Worm (Caenorhabditis elegans) whole organism, early embryonic: ENCODE data around the gene ZK177.12.
A peak's percentile ranks its signal among the peaks of the same experiment; 100 is the strongest.

Source experiments
- B0310.2 ChIP-seq: sonication (generic microtip); optimal IDR thresholded peaks from 2 replicates; lab custom pipeline; 2016; ENCODE audit warnings: mild to moderate bottlenecking, missing genetic modification characterization, missing compliant biosample characterization
- F13C5.2 ChIP-seq: sonication (generic microtip); optimal IDR thresholded peaks from 2 replicates; lab custom pipeline; 2017; ENCODE audit warnings: mild to moderate bottlenecking, missing genetic modification characterization, inconsistent platforms, missing compliant biosample characterization
- aly-1 ChIP-seq: sonication (generic microtip); optimal IDR thresholded peaks from 2 replicates; lab custom pipeline; 2016; ENCODE audit warnings: missing genetic modification characterization, missing compliant biosample characterization
- ama-1 ChIP-seq: fragments of 150-350 bp; optimal IDR thresholded peaks from 2 replicates; lab custom pipeline; 2014
- ceh-13 ChIP-seq: fragments of 200-800 bp; sonication (Bioruptor generic); optimal IDR thresholded peaks from 2 replicates; lab custom pipeline; 2018; ENCODE audit warnings: mild to moderate bottlenecking, missing genetic modification characterization, missing compliant biosample characterization
- ceh-36 ChIP-seq: sonication (generic microtip); optimal IDR thresholded peaks from 2 replicates; lab custom pipeline; 2016; ENCODE audit warnings: missing genetic modification characterization, inconsistent platforms, missing compliant biosample characterization
- ets-7 ChIP-seq: sonication (generic microtip); optimal IDR thresholded peaks from 2 replicates; lab custom pipeline; 2016; ENCODE audit warnings: missing genotype, missing genetic modification characterization, missing compliant biosample characterization
- flt-1 ChIP-seq: fragments of 200-800 bp; sonication (Bioruptor generic); IDR thresholded peaks from 2 replicates; pipeline ENCODE4 v1.3.6; 2022; ENCODE audit warnings: missing genetic modification characterization, missing compliant biosample characterization
- hmbx-1 ChIP-seq: sonication (generic microtip); optimal IDR thresholded peaks from 2 replicates; lab custom pipeline; 2016; ENCODE audit warnings: mild to moderate bottlenecking, missing genetic modification characterization, missing compliant biosample characterization
- hmg-4 ChIP-seq: fragments of 200-800 bp; sonication (Bioruptor generic); optimal IDR thresholded peaks from 2 replicates; lab custom pipeline; 2018; ENCODE audit warnings: mild to moderate bottlenecking, missing genetic modification characterization, missing compliant biosample characterization
- hnd-1 ChIP-seq: sonication (generic microtip); optimal IDR thresholded peaks from 2 replicates; lab custom pipeline; 2016; ENCODE audit warnings: missing genetic modification characterization, missing compliant biosample characterization
- pes-1 ChIP-seq: fragments of 200-800 bp; sonication (Bioruptor generic); IDR thresholded peaks from 2 replicates; pipeline ENCODE4 v1.3.6; 2022; ENCODE audit warnings: missing genetic modification reagents, missing genetic modification characterization, missing compliant biosample characterization
- scrt-1 ChIP-seq: fragments of 200-800 bp; sonication (Bioruptor generic); IDR thresholded peaks from 2 replicates; pipeline ENCODE4 v1.3.6; 2022; ENCODE audit warnings: missing genetic modification characterization, missing compliant biosample characterization
- sea-1 ChIP-seq: fragments of 200-800 bp; sonication (Bioruptor generic); conservative IDR thresholded peaks from 2 replicates; pipeline ENCODE4 v1.3.6; 2022; ENCODE audit warnings: missing genetic modification characterization, missing compliant biosample characterization
- tbx-11 ChIP-seq: fragments of 200-800 bp; sonication (Bioruptor generic); IDR thresholded peaks from 2 replicates; pipeline ENCODE4 v1.3.6; 2022; ENCODE audit warnings: missing genetic modification characterization, missing compliant biosample characterization
- tbx-37 ChIP-seq: fragments of 200-800 bp; sonication (Bioruptor generic); conservative IDR thresholded peaks from 2 replicates; pipeline ENCODE4 v1.3.6; 2022; ENCODE audit warnings: missing genetic modification reagents, missing genetic modification characterization, missing compliant biosample characterization
- tra-4 ChIP-seq: sonication (generic microtip); optimal IDR thresholded peaks from 2 replicates; lab custom pipeline; 2017; ENCODE audit warnings: missing genetic modification characterization, missing compliant biosample characterization

ZK177.12 gene

DNA sequence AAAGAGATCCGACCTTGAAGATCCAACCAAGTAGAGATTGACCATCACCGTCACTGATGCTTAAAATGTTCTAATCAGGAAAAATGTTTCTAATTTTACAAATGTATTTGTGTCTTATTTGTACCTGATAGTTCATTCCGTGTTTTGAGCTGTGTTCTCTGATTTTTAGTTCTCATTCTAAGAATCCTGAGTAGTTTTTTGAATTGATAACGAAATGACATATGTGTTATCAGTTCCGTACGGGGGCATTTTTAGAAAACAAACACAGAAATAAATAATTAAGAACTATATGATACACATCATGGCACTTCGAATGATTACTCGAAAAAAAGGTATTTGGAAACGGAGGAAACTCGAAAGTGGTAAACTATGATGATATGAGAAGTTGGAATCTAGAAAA lies 34.0 kb downstream of the ZK177.12 start:
- TF ChIP-seq aly-1 (tag; lab: Kevin White, UChicago) = no peak
- TF ChIP-seq hmg-4 (GFP tag; lab: Kevin White, UChicago) = no peak
- no peak for TF ChIP-seq tra-4 (tag; lab: Kevin White, UChicago)
- TF ChIP-seq sea-1 = no peak
- no peak for TF ChIP-seq ama-1 (lab: Kevin White, UChicago)
- no peak for TF ChIP-seq hnd-1 (tag; lab: Kevin White, UChicago)
- no peak for TF ChIP-seq tbx-11 (GFP tag; lab: Robert Waterston, UW)
- no peak for TF ChIP-seq flt-1 (GFP tag; lab: Robert Waterston, UW)
- TF ChIP-seq scrt-1 (GFP tag; lab: Robert Waterston, UW) = no peak
- TF ChIP-seq hmbx-1 = no peak
- no peak for TF ChIP-seq tbx-37 (GFP tag; lab: Robert Waterston, UW)
- TF ChIP-seq ceh-36 (tag; lab: Kevin White, UChicago) = no peak
- no peak for TF ChIP-seq B0310.2 (tag; lab: Kevin White, UChicago)
- TF ChIP-seq F13C5.2 (tag; lab: Kevin White, UChicago) = no peak
- TF ChIP-seq ceh-13 (GFP tag; lab: Kevin White, UChicago) = no peak
- no peak for TF ChIP-seq ets-7 (tag; lab: Kevin White, UChicago)
- TF ChIP-seq pes-1 (GFP tag; lab: Robert Waterston, UW) = no peak

DNA sequence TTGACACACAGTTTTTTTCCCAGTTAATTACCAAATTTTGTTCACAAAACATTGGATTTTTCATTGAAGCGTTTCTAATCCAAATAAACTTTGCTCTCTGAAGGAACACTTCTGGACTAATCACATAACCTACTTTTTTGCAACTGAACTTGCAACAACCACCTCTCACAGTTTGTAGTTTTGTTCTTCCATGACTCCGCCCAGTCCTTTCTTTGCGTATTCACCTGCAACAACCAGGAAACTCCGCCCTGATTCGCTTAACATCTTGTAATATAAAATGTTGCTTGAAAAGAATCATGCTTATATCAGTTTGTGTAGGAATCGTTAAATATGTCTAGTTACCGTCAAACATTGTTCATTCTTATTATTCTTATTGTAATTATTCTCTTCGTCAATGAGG lies 34.9 kb downstream of the ZK177.12 start, which contains the start of gene ins-11:
Gene ins-11, plus strand, starts transcription at position 301 of the 400 bp plus-strand sequence.
- no peak for TF ChIP-seq hmg-4 (GFP tag; lab: Kevin White, UChicago)
- no peak for TF ChIP-seq ceh-13 (GFP tag; lab: Kevin White, UChicago)
- no peak for TF ChIP-seq tra-4 (tag; lab: Kevin White, UChicago)
- no peak for TF ChIP-seq hmbx-1

DNA sequence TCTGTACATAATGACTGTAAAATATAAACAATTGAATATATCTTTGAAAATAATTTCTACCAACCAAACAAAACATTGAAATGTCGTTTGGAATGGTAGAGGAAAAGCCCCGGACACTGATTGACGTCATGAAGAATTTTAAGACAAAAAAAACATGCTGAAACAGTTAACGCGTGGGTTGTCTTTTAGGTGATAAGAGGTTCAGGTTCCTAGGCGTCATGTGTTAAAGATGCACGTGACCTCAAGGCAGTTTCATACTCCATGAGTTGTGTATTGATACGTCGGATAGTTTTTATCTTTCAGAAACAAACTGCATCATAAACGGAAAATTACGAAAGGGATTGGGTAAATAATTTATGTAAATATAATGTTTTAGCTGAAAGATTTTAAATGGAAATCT lies 35.6 kb downstream of the ZK177.12 start:
- TF ChIP-seq tbx-11 (GFP tag; lab: Robert Waterston, UW) (no peak), hmg-4 (GFP tag; lab: Kevin White, UChicago) (no peak), sea-1 (no peak), tra-4 (tag; lab: Kevin White, UChicago) (no peak), pes-1 (GFP tag; lab: Robert Waterston, UW) (no peak), ceh-36 (tag; lab: Kevin White, UChicago) (no peak), ceh-13 (GFP tag; lab: Kevin White, UChicago) (no peak), B0310.2 (tag; lab: Kevin White, UChicago) (no peak), F13C5.2 (tag; lab: Kevin White, UChicago) (no peak), hnd-1 (tag; lab: Kevin White, UChicago) (no peak), scrt-1 (GFP tag; lab: Robert Waterston, UW) (no peak), ama-1 (lab: Kevin White, UChicago) (no peak), hmbx-1 (no peak), flt-1 (GFP tag; lab: Robert Waterston, UW) (no peak), tbx-37 (GFP tag; lab: Robert Waterston, UW) (no peak)

DNA sequence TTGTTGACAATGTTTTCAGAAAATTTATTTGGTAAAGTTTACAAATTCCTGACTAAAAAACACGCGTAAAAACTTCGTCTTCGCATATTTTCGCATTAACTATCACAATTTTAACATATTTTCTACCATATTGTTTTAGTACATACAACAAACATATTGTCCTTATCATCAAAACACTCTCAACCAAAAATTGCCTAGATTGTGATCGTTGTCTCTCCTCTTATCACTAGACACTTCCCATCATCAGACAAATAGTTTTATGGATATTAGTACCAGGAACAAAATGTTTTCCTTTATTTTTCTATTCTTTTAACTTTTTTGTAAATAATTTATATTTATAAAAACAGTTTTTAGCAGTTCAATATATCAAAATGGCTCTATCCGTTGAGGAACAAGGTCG lies 39.9 kb downstream of the ZK177.12 start, which contains the start of gene C17C3.3:
Gene C17C3.3, plus strand, starts transcription at position 346 of the 400 bp plus-strand sequence.
- TF ChIP-seq ceh-36 (tag; lab: Kevin White, UChicago) (no peak), flt-1 (GFP tag; lab: Robert Waterston, UW) (no peak), ceh-13 (GFP tag; lab: Kevin White, UChicago) (no peak), tbx-11 (GFP tag; lab: Robert Waterston, UW) (no peak), aly-1 (tag; lab: Kevin White, UChicago) (no peak), tra-4 (tag; lab: Kevin White, UChicago) (no peak), sea-1 (no peak), hmg-4 (GFP tag; lab: Kevin White, UChicago) (no peak), B0310.2 (tag; lab: Kevin White, UChicago) (no peak), F13C5.2 (tag; lab: Kevin White, UChicago) (no peak), hmbx-1 (no peak), tbx-37 (GFP tag; lab: Robert Waterston, UW) (no peak), ama-1 (lab: Kevin White, UChicago) (no peak), scrt-1 (GFP tag; lab: Robert Waterston, UW) (no peak), hnd-1 (tag; lab: Kevin White, UChicago) (no peak), ets-7 (tag; lab: Kevin White, UChicago) (no peak)

DNA sequence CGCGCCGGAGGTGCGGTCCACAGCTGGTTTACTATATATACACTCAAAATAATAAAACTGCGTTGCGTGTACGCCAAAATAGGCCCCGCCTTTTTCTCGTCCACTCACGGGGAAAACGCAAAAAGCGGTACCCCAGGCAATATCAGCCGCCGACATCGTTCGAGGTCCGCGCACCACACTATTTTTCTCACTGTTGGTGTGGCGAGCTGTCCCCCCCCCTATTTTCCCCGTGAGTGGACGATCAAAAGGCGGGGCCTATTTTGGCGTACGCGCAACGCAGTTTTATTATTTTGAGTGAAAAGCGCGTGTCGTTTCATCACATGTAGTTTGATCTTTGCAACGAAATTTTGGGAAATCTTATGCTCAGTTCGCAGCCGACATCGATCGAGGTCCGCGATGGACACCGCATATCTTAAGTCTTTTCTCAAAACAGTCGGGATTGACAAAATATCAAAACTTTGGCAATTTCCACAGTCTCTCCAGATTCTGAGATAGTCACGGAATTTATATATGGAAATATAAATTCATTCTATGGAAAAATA lies 43.6 kb downstream of the ZK177.12 start:
- TF ChIP-seq pes-1 (GFP tag; lab: Robert Waterston, UW) = no peak
- TF ChIP-seq sea-1 = 0 out of 2 replicates have a peak, but pooled peaks have one; percentile 23

DNA sequence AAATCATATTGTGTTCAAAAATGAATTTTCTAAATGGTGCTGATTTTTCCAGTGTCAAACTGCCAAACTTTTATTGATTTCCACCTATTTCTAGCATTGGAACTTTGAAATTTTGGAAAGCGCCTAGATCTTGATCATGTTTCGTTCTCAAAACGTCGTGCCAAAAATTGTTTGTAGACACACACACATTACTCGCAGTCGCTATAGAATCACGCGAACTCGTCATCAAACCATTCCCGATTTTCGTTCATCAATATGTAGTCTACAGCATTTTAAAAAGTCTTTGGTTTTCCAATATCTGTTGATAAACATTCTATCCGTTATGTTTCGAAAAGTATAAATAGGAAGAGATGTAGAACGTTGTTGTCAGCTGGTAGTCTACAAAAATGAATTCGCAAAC lies 48.8 kb downstream of the ZK177.12 start, which contains the start of the genes C17C3.1 and C17C3.15:
Gene C17C3.1, plus strand, starts transcription at position 301 of the 400 bp plus-strand sequence.
Gene C17C3.15, plus strand, starts transcription at position 383 of the 400 bp plus-strand sequence.
- TF ChIP-seq sea-1 (no peak), F13C5.2 (tag; lab: Kevin White, UChicago) (no peak), B0310.2 (tag; lab: Kevin White, UChicago) (no peak), hmbx-1 (no peak), hmg-4 (GFP tag; lab: Kevin White, UChicago) (no peak), ceh-36 (tag; lab: Kevin White, UChicago) (no peak)
